Fruit fly (Drosophila melanogaster) whole organism, adult: ENCODE measurements around the gene CG34451.

Source experiments
- Mnt ChIP-seq: fragments of 200-800 bp; sonication (Bioruptor generic); optimal IDR thresholded peaks from 2 replicates; lab custom pipeline; 2016; ENCODE audit warnings: missing biosample characterization, mild to moderate bottlenecking, missing genetic modification characterization
- cic ChIP-seq: fragments of 200-800 bp; sonication (Bioruptor generic); optimal IDR thresholded peaks from 2 replicates; lab custom pipeline; 2017; ENCODE audit warnings: missing biosample characterization, mild to moderate bottlenecking, missing genetic modification characterization, moderate library complexity

dm6 chr3L:15647712-15648621 lies 43.9 kb downstream of the CG34451 start, which contains the start of the genes comm3 and CG43083:
- TF ChIP-seq cic (GFP tag; lab: Kevin White, UChicago) (no peak), Mnt (GFP tag; lab: Kevin White, UChicago) (no peak)
